Worm (Caenorhabditis elegans) whole organism, mixed stage, embryonic: ENCODE measurements around the gene C04E12.2.

ENCODE experiments used
- M03D4.4 ChIP-seq: sonication (generic microtip); optimal IDR thresholded peaks from 2 replicates; lab custom pipeline; 2017; ENCODE audit warnings: mild to moderate bottlenecking, missing genetic modification characterization, missing compliant biosample characterization
- bed-3 ChIP-seq: fragments of 200-800 bp; sonication (Bioruptor generic); optimal IDR thresholded peaks from 3 replicates; lab custom pipeline; 2018; ENCODE audit warnings: mild to moderate bottlenecking, missing genetic modification characterization, moderate library complexity, missing compliant biosample characterization
- blmp-1 ChIP-seq: fragments of 150-350 bp; optimal IDR thresholded peaks from 2 replicates; lab custom pipeline; 2014; ENCODE audit warnings: missing biosample characterization, missing genetic modification characterization
- ceh-39 ChIP-seq: fragments of 150-350 bp; optimal IDR thresholded peaks from 2 replicates; lab custom pipeline; 2014; ENCODE audit warnings: missing biosample characterization, missing genetic modification characterization
- ceh-43 ChIP-seq: fragments of 200-800 bp; sonication (Bioruptor generic); optimal IDR thresholded peaks from 2 replicates; lab custom pipeline; 2018; ENCODE audit warnings: mild to moderate bottlenecking, missing genetic modification characterization, moderate library complexity, missing compliant biosample characterization
- ceh-83 ChIP-seq: fragments of 200-800 bp; sonication (Bioruptor generic); optimal IDR thresholded peaks from 2 replicates; lab custom pipeline; 2018; ENCODE audit warnings: mild to moderate bottlenecking, missing genetic modification characterization, missing compliant biosample characterization
- drap-1 ChIP-seq: fragments of 200-800 bp; sonication (Bioruptor generic); optimal IDR thresholded peaks from 3 replicates; lab custom pipeline; 2018; ENCODE audit warnings: mild to moderate bottlenecking, missing genetic modification characterization, missing compliant biosample characterization
- elt-1 ChIP-seq: sonication (generic microtip); optimal IDR thresholded peaks from 2 replicates; lab custom pipeline; 2017; ENCODE audit warnings: missing genetic modification characterization, mild to moderate bottlenecking, missing compliant biosample characterization, antibody characterized with exemption, moderate library complexity, borderline replicate concordance; ENCODE audit not compliant: insufficient read depth
- elt-3 ChIP-seq: fragments of 150-350 bp; optimal IDR thresholded peaks from 2 replicates; lab custom pipeline; 2014; ENCODE audit warnings: missing biosample characterization, missing genetic modification characterization
- flh-1 ChIP-seq: fragments of 200-800 bp; sonication (Bioruptor generic); optimal IDR thresholded peaks from 2 replicates; lab custom pipeline; 2018; ENCODE audit warnings: mild to moderate bottlenecking, missing genetic modification characterization, moderate library complexity, missing compliant biosample characterization
- hlh-1 ChIP-seq: fragments of 150-350 bp; optimal IDR thresholded peaks from 2 replicates; lab custom pipeline; 2014; ENCODE audit warnings: missing biosample characterization, missing genetic modification reagents, missing genetic modification characterization
- lin-13 ChIP-seq: fragments of 150-350 bp; optimal IDR thresholded peaks from 2 replicates; lab custom pipeline; 2014; ENCODE audit warnings: missing biosample characterization, missing genetic modification characterization
- lin-32 ChIP-seq: fragments of 200-800 bp; sonication (Bioruptor generic); optimal IDR thresholded peaks from 2 replicates; lab custom pipeline; 2018; ENCODE audit warnings: mild to moderate bottlenecking, missing genetic modification characterization, missing compliant biosample characterization
- lsy-2 ChIP-seq: fragments of 150-350 bp; optimal IDR thresholded peaks from 2 replicates; lab custom pipeline; 2014; ENCODE audit warnings: missing biosample characterization, missing genetic modification characterization
- mab-5 ChIP-seq: fragments of 150-350 bp; optimal IDR thresholded peaks from 2 replicates; lab custom pipeline; 2014; ENCODE audit warnings: missing biosample characterization, missing genetic modification characterization
- mep-1 ChIP-seq: fragments of 150-350 bp; optimal IDR thresholded peaks from 2 replicates; lab custom pipeline; 2017; ENCODE audit warnings: missing biosample characterization, missing genetic modification reagents, missing genetic modification characterization, inconsistent platforms
- mls-2 ChIP-seq: sonication (generic microtip); optimal IDR thresholded peaks from 2 replicates; lab custom pipeline; 2016; ENCODE audit warnings: mild to moderate bottlenecking, missing genetic modification characterization, moderate library complexity, missing compliant biosample characterization
- nhr-12 ChIP-seq: fragments of 150-350 bp; optimal IDR thresholded peaks from 2 replicates; lab custom pipeline; 2014; ENCODE audit warnings: missing biosample characterization, missing genetic modification characterization
- nhr-2 ChIP-seq: fragments of 150-350 bp; optimal IDR thresholded peaks from 2 replicates; lab custom pipeline; 2014; ENCODE audit warnings: missing biosample characterization, missing genetic modification characterization
- nhr-28 ChIP-seq: fragments of 150-350 bp; optimal IDR thresholded peaks from 2 replicates; lab custom pipeline; 2014; ENCODE audit warnings: missing biosample characterization, missing genetic modification characterization
- nhr-76 ChIP-seq: sonication (generic microtip); optimal IDR thresholded peaks from 2 replicates; lab custom pipeline; 2017; ENCODE audit warnings: missing biosample characterization, missing genetic modification characterization
- pha-4 ChIP-seq: fragments of 150-350 bp; optimal IDR thresholded peaks from 2 replicates; lab custom pipeline; 2018; ENCODE audit warnings: missing biosample characterization, missing genetic modification reagents, missing genetic modification characterization
- sem-2 ChIP-seq: fragments of 200-800 bp; sonication (Bioruptor generic); optimal IDR thresholded peaks from 2 replicates; lab custom pipeline; 2018; ENCODE audit warnings: mild to moderate bottlenecking, missing genetic modification characterization, missing compliant biosample characterization
- snpc-4 ChIP-seq: fragments of 150-350 bp; optimal IDR thresholded peaks from 2 replicates; lab custom pipeline; 2014; ENCODE audit warnings: missing biosample characterization, missing genetic modification characterization
- sptf-1 ChIP-seq: sonication (generic microtip); optimal IDR thresholded peaks from 2 replicates; lab custom pipeline; 2017; ENCODE audit warnings: mild to moderate bottlenecking, missing genetic modification characterization, moderate library complexity, missing compliant biosample characterization
- tbx-8 ChIP-seq: fragments of 200-800 bp; sonication (Bioruptor generic); optimal IDR thresholded peaks from 2 replicates; lab custom pipeline; 2018; ENCODE audit warnings: mild to moderate bottlenecking, missing genetic modification characterization, moderate library complexity, missing compliant biosample characterization
- unc-120 ChIP-seq: sonication (generic microtip); optimal IDR thresholded peaks from 2 replicates; lab custom pipeline; 2017; ENCODE audit warnings: missing genetic modification characterization, missing compliant biosample characterization; ENCODE audit not compliant: poor library complexity, severe bottlenecking
- unc-39 ChIP-seq: fragments of 150-350 bp; optimal IDR thresholded peaks from 2 replicates; lab custom pipeline; 2014; ENCODE audit warnings: missing biosample characterization, missing genetic modification characterization
- unc-62 ChIP-seq: fragments of 150-350 bp; optimal IDR thresholded peaks from 2 replicates; lab custom pipeline; 2014; ENCODE audit warnings: missing biosample characterization, missing genetic modification reagents, missing genetic modification characterization
- zip-8 ChIP-seq: fragments of 150-350 bp; optimal IDR thresholded peaks from 2 replicates; lab custom pipeline; 2014; ENCODE audit warnings: missing biosample characterization, missing genetic modification characterization
- ztf-11 ChIP-seq: fragments of 150-350 bp; optimal IDR thresholded peaks from 2 replicates; lab custom pipeline; 2014; ENCODE audit warnings: missing biosample characterization, missing genetic modification characterization

The C04E12.2 gene

ce11 chrV:3357106-3357505 lies 10.8 kb upstream of the C04E12.2 start, which contains the start of gene scrm-3:
scrm-3 (minus strand) TSS chrV:3357206.
- TF ChIP-seq flh-1 (no peak), bed-3 (no peak), snpc-4 (tag; lab: Kevin White, UChicago) (no peak), mep-1 (tag; lab: Kevin White, UChicago) (no peak), nhr-12 (no peak), blmp-1 (tag; lab: Kevin White, UChicago) (no peak), ceh-39 (tag; lab: Kevin White, UChicago) (no peak), sptf-1 (no peak), mab-5 (no peak), ceh-43 (GFP tag; lab: Kevin White, UChicago) (no peak), sem-2 (no peak), hlh-1 (tag; lab: Kevin White, UChicago) (no peak), M03D4.4 (tag; lab: Kevin White, UChicago) (no peak), drap-1 (GFP tag; lab: Kevin White, UChicago) (no peak), elt-3 (tag; lab: Kevin White, UChicago) (no peak), tbx-8 (GFP tag; lab: Kevin White, UChicago) (no peak)

DNA sequence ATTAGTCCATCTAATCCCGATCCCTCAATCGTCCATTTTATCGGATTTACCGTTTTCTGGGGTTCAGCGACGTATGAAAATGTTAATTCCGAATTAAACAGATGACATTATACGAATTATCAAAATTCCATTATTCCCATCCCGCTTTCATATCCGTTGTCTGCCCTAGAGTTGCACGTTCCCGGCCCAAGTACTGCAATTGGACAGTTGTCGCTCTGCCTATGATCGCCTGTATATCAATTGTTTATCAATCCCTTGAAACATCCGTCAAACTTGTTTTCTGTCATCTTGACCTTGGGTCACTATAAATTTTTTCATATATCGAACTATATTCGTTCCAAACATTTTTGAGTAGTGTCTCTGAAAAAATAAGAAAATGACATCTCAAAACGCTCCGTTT lies 9.6 kb upstream of the C04E12.2 start, which contains the start of gene C04E12.5:
Gene C04E12.5, plus strand, starts transcription at position 301 of the 400 bp plus-strand sequence.
- no peak for TF ChIP-seq mls-2 (tag; lab: Kevin White, UChicago)
- TF ChIP-seq ceh-43 (GFP tag; lab: Kevin White, UChicago) = no peak
- TF ChIP-seq, all 35 proteins: peak for 0

- TF ChIP-seq ztf-11 (tag; lab: Kevin White, UChicago) (no peak), drap-1 (GFP tag; lab: Kevin White, UChicago) (no peak), sem-2 (no peak), elt-1 (tag; lab: Kevin White, UChicago) (no peak), mab-5 (no peak), hlh-1 (tag; lab: Kevin White, UChicago) (no peak), ceh-39 (tag; lab: Kevin White, UChicago) (no peak), nhr-76 (tag; lab: Kevin White, UChicago) (no peak), lin-32 (no peak), pha-4 (tag; lab: Kevin White, UChicago) (no peak), blmp-1 (tag; lab: Kevin White, UChicago) (no peak)
Measured at ce11 chrV:3361633-3362032, 6.2 kb upstream of the C04E12.2 start.

- no peak for TF ChIP-seq unc-62
- no peak for TF ChIP-seq mls-2 (tag; lab: Kevin White, UChicago)
- no peak for TF ChIP-seq mep-1 (tag; lab: Kevin White, UChicago)
- TF ChIP-seq ztf-11 (tag; lab: Kevin White, UChicago) = no peak
- no peak for TF ChIP-seq tbx-8 (GFP tag; lab: Kevin White, UChicago)
- TF ChIP-seq nhr-28 = no peak
- TF ChIP-seq sptf-1 = no peak
- TF ChIP-seq sem-2 = no peak
Measured at ce11 chrV:3362475-3362874, 5.4 kb upstream of the C04E12.2 start, which contains the start of gene C04E12.4. C04E12.4 (plus strand) TSS chrV:3362775.

DNA sequence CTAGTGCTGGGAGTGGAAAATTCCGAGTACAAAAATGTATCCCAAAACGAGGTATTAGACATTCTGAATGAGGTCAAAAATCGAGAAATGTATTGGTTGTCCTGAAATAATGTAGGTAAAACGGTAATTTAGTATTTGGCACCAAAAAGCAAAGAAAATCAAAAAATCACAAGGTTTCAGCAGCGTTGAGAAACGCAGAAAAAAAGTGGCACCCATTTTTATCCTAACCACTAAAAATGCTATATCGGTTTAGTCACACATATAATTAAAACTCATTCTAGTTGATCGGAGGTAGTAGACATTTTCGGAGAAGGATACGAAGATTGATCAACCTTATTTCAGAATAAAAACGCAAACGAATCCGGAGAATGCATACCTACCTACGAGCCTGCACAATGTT lies 4.8 kb downstream of the C04E12.2 start, which contains the start of gene srx-121:
Gene srx-121, minus strand, starts transcription at position 101 of the 400 bp plus-strand sequence.
- TF ChIP-seq drap-1 (GFP tag; lab: Kevin White, UChicago) = no peak
- no peak for TF ChIP-seq M03D4.4 (tag; lab: Kevin White, UChicago)
- TF ChIP-seq unc-120 (tag; lab: Kevin White, UChicago) = no peak
- TF ChIP-seq nhr-12 = no peak
- TF ChIP-seq lin-32 = no peak
- TF ChIP-seq snpc-4 (tag; lab: Kevin White, UChicago) = no peak
- no peak for TF ChIP-seq ceh-39 (tag; lab: Kevin White, UChicago)
- no peak for TF ChIP-seq bed-3
- no peak for TF ChIP-seq sptf-1

DNA sequence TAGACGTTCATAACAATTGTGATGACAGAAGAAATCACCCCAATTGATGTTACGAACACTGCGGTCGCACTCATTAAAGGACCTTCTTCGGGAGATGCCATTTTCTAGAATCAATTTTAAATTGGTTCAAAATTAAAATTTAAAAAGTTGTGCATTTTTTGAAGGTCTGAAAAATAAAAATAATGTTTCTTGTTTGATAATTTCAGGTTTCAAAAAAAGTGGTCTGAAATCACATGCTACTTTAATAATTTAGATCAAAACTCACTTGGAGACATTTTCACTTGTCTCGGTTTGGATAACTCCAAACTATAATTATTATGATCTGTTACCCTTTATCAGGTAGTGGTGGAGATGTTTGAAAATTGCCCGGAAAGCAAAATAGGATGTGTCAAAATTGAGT lies 9.1 kb downstream of the C04E12.2 start, which contains the start of gene srbc-2:
Gene srbc-2, minus strand, starts transcription at position 101 of the 400 bp plus-strand sequence.
- TF ChIP-seq lsy-2 (tag; lab: Kevin White, UChicago) (no peak), pha-4 (tag; lab: Kevin White, UChicago) (no peak)
- TF ChIP-seq, all 35 proteins: peak for 0

- TF ChIP-seq hlh-1 (tag; lab: Kevin White, UChicago) = no peak
- no peak for TF ChIP-seq drap-1 (GFP tag; lab: Kevin White, UChicago)
- TF ChIP-seq zip-8 (tag; lab: Kevin White, UChicago) = no peak
- TF ChIP-seq lin-13 (tag; lab: Kevin White, UChicago) = no peak
- TF ChIP-seq unc-39 (tag; lab: Kevin White, UChicago) = no peak
- no peak for TF ChIP-seq mep-1 (tag; lab: Kevin White, UChicago)
- TF ChIP-seq nhr-2 (tag; lab: Kevin White, UChicago) = no peak
- TF ChIP-seq elt-1 (tag; lab: Kevin White, UChicago) = no peak
- TF ChIP-seq ceh-83 = no peak
- no peak for TF ChIP-seq ceh-39 (tag; lab: Kevin White, UChicago)
- TF ChIP-seq elt-3 (tag; lab: Kevin White, UChicago) = no peak
- no peak for TF ChIP-seq blmp-1 (tag; lab: Kevin White, UChicago)
Measured at ce11 chrV:3388299-3388698, 20.4 kb downstream of the C04E12.2 start.
